Fruit fly (Drosophila melanogaster) whole organism, embryonic: ENCODE measurements around the gene Tango1.
A peak's percentile ranks its signal among the peaks of the same experiment; 100 is the strongest.

Source experiments
- CG10462 ChIP-seq: fragments of 200-800 bp; sonication (Bioruptor generic); optimal IDR thresholded peaks from 2 replicates; lab custom pipeline; 2016; ENCODE audit warnings: missing biosample characterization, missing genetic modification characterization
- CG11398 ChIP-seq: fragments of 200-800 bp; sonication (Bioruptor generic); optimal IDR thresholded peaks from 2 replicates; lab custom pipeline; 2016; ENCODE audit warnings: missing biosample characterization, missing genetic modification characterization
- CG12155 ChIP-seq: fragments of 200-800 bp; sonication (Bioruptor generic); optimal IDR thresholded peaks from 3 replicates; lab custom pipeline; 2016; ENCODE audit warnings: missing biosample characterization, missing genetic modification characterization
- CG1233 ChIP-seq: fragments of 200-800 bp; sonication (Bioruptor generic); optimal IDR thresholded peaks from 4 replicates; lab custom pipeline; 2018; ENCODE audit warnings: missing biosample characterization, mild to moderate bottlenecking, missing genetic modification characterization
- CG12659 ChIP-seq: fragments of 200-800 bp; sonication (Bioruptor generic); optimal IDR thresholded peaks from 3 replicates; lab custom pipeline; 2017; ENCODE audit warnings: mild to moderate bottlenecking, missing biosample characterization, missing genetic modification reagents, missing genetic modification characterization
- CG1602 ChIP-seq: fragments of 200-800 bp; sonication (Bioruptor generic); optimal IDR thresholded peaks from 3 replicates; lab custom pipeline; 2016; ENCODE audit warnings: missing biosample characterization, missing genetic modification characterization
- CG17328 ChIP-seq: fragments of 200-800 bp; sonication (Bioruptor generic); IDR thresholded peaks from 2 replicates; pipeline ENCODE4 v1.3.6; 2022; ENCODE audit warnings: missing biosample characterization, missing genetic modification characterization
- CG17829 ChIP-seq: fragments of 200-800 bp; optimal IDR thresholded peaks from 2 replicates; lab custom pipeline; 2019; ENCODE audit warnings: missing biosample characterization, mild to moderate bottlenecking, missing genetic modification characterization, moderate library complexity
- CG1792 ChIP-seq: fragments of 200-800 bp; sonication (Bioruptor generic); optimal IDR thresholded peaks from 2 replicates; lab custom pipeline; 2016; ENCODE audit warnings: missing biosample characterization, missing genetic modification characterization
- CG18011 ChIP-seq: fragments of 200-800 bp; sonication (Bioruptor generic); optimal IDR thresholded peaks from 2 replicates; lab custom pipeline; 2017; ENCODE audit warnings: missing biosample characterization, missing genetic modification characterization, mild to moderate bottlenecking, moderate library complexity, missing genotype
- CG2120 ChIP-seq: fragments of 200-800 bp; sonication (Bioruptor generic); optimal IDR thresholded peaks from 3 replicates; lab custom pipeline; 2016; ENCODE audit warnings: missing biosample characterization, missing genetic modification characterization
- CG30403 ChIP-seq: fragments of 200-800 bp; sonication (Bioruptor generic); optimal IDR thresholded peaks from 3 replicates; lab custom pipeline; 2016; ENCODE audit warnings: missing biosample characterization, missing genetic modification characterization
- CG32767 ChIP-seq: fragments of 200-800 bp; sonication (Bioruptor generic); IDR thresholded peaks from 2 replicates; pipeline ENCODE4 v1.3.6; 2022; ENCODE audit warnings: missing biosample characterization, missing genetic modification characterization
- CG8281 ChIP-seq: fragments of 200-800 bp; sonication (Bioruptor generic); optimal IDR thresholded peaks from 2 replicates; lab custom pipeline; 2018; ENCODE audit warnings: missing biosample characterization, mild to moderate bottlenecking, missing genetic modification characterization, moderate library complexity
- CG9437 ChIP-seq: fragments of 200-800 bp; sonication (Bioruptor generic); optimal IDR thresholded peaks from 2 replicates; lab custom pipeline; 2018; ENCODE audit warnings: missing biosample characterization, mild to moderate bottlenecking, missing genetic modification characterization
- Dad ChIP-seq: fragments of 200-800 bp; sonication (Bioruptor generic); optimal IDR thresholded peaks from 3 replicates; lab custom pipeline; 2016; ENCODE audit warnings: missing biosample characterization, missing genetic modification characterization
- Deaf1 ChIP-seq: fragments of 200-800 bp; optimal IDR thresholded peaks from 3 replicates; lab custom pipeline; 2019; ENCODE audit warnings: missing biosample characterization, mild to moderate bottlenecking, missing genetic modification characterization, moderate library complexity
- E2f2 ChIP-seq: fragments of 200-800 bp; sonication (Bioruptor generic); IDR thresholded peaks from 2 replicates; pipeline ENCODE4 v1.3.6; 2022; ENCODE audit warnings: missing biosample characterization, missing genetic modification characterization
- ERR ChIP-seq: fragments of 200-800 bp; sonication (Bioruptor generic); optimal IDR thresholded peaks from 2 replicates; lab custom pipeline; 2016; ENCODE audit warnings: missing biosample characterization, missing genetic modification characterization
- HHEX ChIP-seq: fragments of 200-800 bp; sonication (Bioruptor generic); optimal IDR thresholded peaks from 3 replicates; lab custom pipeline; 2017; ENCODE audit warnings: missing biosample characterization, mild to moderate bottlenecking, missing genetic modification characterization, missing genetic modification reagents
- Hr51 ChIP-seq, 2 experiments: fragments of 200-800 bp; sonication (Bioruptor generic); optimal IDR thresholded peaks; 2 replicates in 1 of 2; 3 replicates in 1 of 2; lab custom pipeline; 2016 to 2018; ENCODE audit warnings: missing biosample characterization in 2 of 2, missing genetic modification characterization in 2 of 2, mild to moderate bottlenecking in 1 of 2, moderate library complexity in 1 of 2
- Kr ChIP-seq: fragments of 200-800 bp; sonication (Bioruptor generic); optimal IDR thresholded peaks from 2 replicates; lab custom pipeline; 2017; ENCODE audit warnings: missing biosample characterization, mild to moderate bottlenecking, missing genetic modification characterization
- Lhr ChIP-seq: fragments of 200-800 bp; sonication (Bioruptor generic); optimal IDR thresholded peaks from 3 replicates; lab custom pipeline; 2017; ENCODE audit warnings: mild to moderate bottlenecking, missing biosample characterization, missing genetic modification reagents, missing genetic modification characterization
- MTF-1 ChIP-seq: fragments of 200-800 bp; sonication (Bioruptor generic); optimal IDR thresholded peaks from 2 replicates; lab custom pipeline; 2018; ENCODE audit warnings: missing biosample characterization, mild to moderate bottlenecking, missing genetic modification characterization, borderline replicate concordance
- Neu2 ChIP-seq: fragments of 200-800 bp; sonication (Bioruptor generic); optimal IDR thresholded peaks from 3 replicates; lab custom pipeline; 2016; ENCODE audit warnings: missing biosample characterization, missing genetic modification characterization, borderline replicate concordance
- NfI ChIP-seq: fragments of 200-800 bp; sonication (Bioruptor generic); optimal IDR thresholded peaks from 3 replicates; lab custom pipeline; 2018; ENCODE audit warnings: missing biosample characterization, mild to moderate bottlenecking, missing genetic modification characterization, moderate library complexity
- bsh ChIP-seq, 2 experiments: fragments of 200-800 bp; sonication (Bioruptor generic); optimal IDR thresholded peaks; 2 replicates each; lab custom pipeline; 2017 to 2018; ENCODE audit warnings: mild to moderate bottlenecking in 2 of 2, missing biosample characterization in 2 of 2, missing genetic modification characterization in 2 of 2, moderate library complexity in 1 of 2
- cg ChIP-seq: fragments of 200-800 bp; sonication (Bioruptor generic); optimal IDR thresholded peaks from 3 replicates; lab custom pipeline; 2019; ENCODE audit warnings: missing biosample characterization, mild to moderate bottlenecking, missing genetic modification characterization, moderate library complexity
- crol ChIP-seq: fragments of 200-800 bp; sonication (Bioruptor generic); IDR thresholded peaks from 2 replicates; pipeline ENCODE4 v1.3.6; 2022; ENCODE audit warnings: missing biosample characterization, missing genetic modification characterization
- cwo ChIP-seq: fragments of 200-800 bp; sonication (Bioruptor generic); optimal IDR thresholded peaks from 3 replicates; lab custom pipeline; 2017; ENCODE audit warnings: missing biosample characterization, missing genetic modification characterization, mild to moderate bottlenecking, moderate library complexity, missing genetic modification reagents
- da ChIP-seq: fragments of 200-800 bp; sonication (Bioruptor generic); optimal IDR thresholded peaks from 2 replicates; lab custom pipeline; 2016; ENCODE audit warnings: missing biosample characterization, missing genetic modification characterization
- dmrt99B ChIP-seq: fragments of 200-800 bp; sonication (Bioruptor generic); optimal IDR thresholded peaks from 2 replicates; lab custom pipeline; 2018; ENCODE audit warnings: missing biosample characterization, mild to moderate bottlenecking, missing genetic modification characterization, moderate library complexity
- ems ChIP-seq: fragments of 200-800 bp; sonication (Bioruptor generic); optimal IDR thresholded peaks from 3 replicates; lab custom pipeline; 2016; ENCODE audit warnings: missing biosample characterization, missing genetic modification characterization
- esg ChIP-seq: fragments of 200-800 bp; sonication (Bioruptor generic); conservative IDR thresholded peaks from 2 replicates; pipeline ENCODE4 v1.3.6; 2022; ENCODE audit warnings: missing biosample characterization, missing genetic modification characterization
- fd64A ChIP-seq: fragments of 200-800 bp; sonication (Bioruptor generic); optimal IDR thresholded peaks from 3 replicates; lab custom pipeline; 2018; ENCODE audit warnings: missing biosample characterization, mild to moderate bottlenecking, missing genetic modification characterization
- ftz-f1 ChIP-seq: fragments of 200-800 bp; sonication (Bioruptor generic); optimal IDR thresholded peaks from 2 replicates; lab custom pipeline; 2016; ENCODE audit warnings: missing biosample characterization, missing genetic modification characterization
- gem ChIP-seq: fragments of 200-800 bp; sonication (Bioruptor generic); optimal IDR thresholded peaks from 2 replicates; lab custom pipeline; 2019; ENCODE audit warnings: missing biosample characterization, mild to moderate bottlenecking, missing genetic modification characterization, moderate library complexity
- grau ChIP-seq: fragments of 200-800 bp; optimal IDR thresholded peaks from 3 replicates; lab custom pipeline; 2019; ENCODE audit warnings: missing biosample characterization, mild to moderate bottlenecking, missing genetic modification characterization, moderate library complexity
- ind ChIP-seq: fragments of 200-800 bp; sonication (Bioruptor generic); optimal IDR thresholded peaks from 3 replicates; lab custom pipeline; 2016; ENCODE audit warnings: missing biosample characterization, missing genetic modification characterization
- kay ChIP-seq: fragments of 200-800 bp; sonication (Bioruptor generic); optimal IDR thresholded peaks from 2 replicates; lab custom pipeline; 2016; ENCODE audit warnings: missing biosample characterization, missing genetic modification characterization
- ken ChIP-seq: fragments of 200-800 bp; sonication (Bioruptor generic); IDR thresholded peaks from 3 replicates; pipeline ENCODE4 v1.3.6; 2022; ENCODE audit warnings: missing biosample characterization, missing genetic modification characterization
- lilli ChIP-seq: fragments of 200-800 bp; sonication (Bioruptor generic); optimal IDR thresholded peaks from 3 replicates; lab custom pipeline; 2016; ENCODE audit warnings: missing biosample characterization, missing genetic modification characterization
- phol ChIP-seq: fragments of 200-800 bp; sonication (Bioruptor generic); optimal IDR thresholded peaks from 3 replicates; lab custom pipeline; 2018; ENCODE audit warnings: missing biosample characterization, mild to moderate bottlenecking, missing genetic modification characterization, moderate library complexity
- pros ChIP-seq: fragments of 200-800 bp; sonication (Bioruptor generic); optimal IDR thresholded peaks from 3 replicates; lab custom pipeline; 2019; ENCODE audit warnings: missing biosample characterization, mild to moderate bottlenecking, missing genetic modification characterization, moderate library complexity
- slou ChIP-seq: fragments of 200-800 bp; sonication (Bioruptor generic); optimal IDR thresholded peaks from 3 replicates; lab custom pipeline; 2016; ENCODE audit warnings: missing biosample characterization, missing genetic modification characterization
- ssp ChIP-seq: fragments of 200-800 bp; sonication (Bioruptor generic); IDR thresholded peaks from 2 replicates; pipeline ENCODE4 v1.3.6; 2022; ENCODE audit warnings: missing biosample characterization, missing genetic modification characterization
- tgo ChIP-seq: fragments of 200-800 bp; sonication (Bioruptor generic); IDR thresholded peaks from 3 replicates; pipeline ENCODE4 v1.3.6; 2022; ENCODE audit warnings: missing biosample characterization, missing genetic modification characterization
- tna ChIP-seq: fragments of 200-800 bp; sonication (Bioruptor generic); IDR thresholded peaks from 2 replicates; pipeline ENCODE4 v1.3.6; 2022; ENCODE audit warnings: missing biosample characterization, missing genetic modification characterization; ENCODE audit not compliant: partially characterized antibody
- vvl ChIP-seq: fragments of 200-800 bp; sonication (Bioruptor generic); IDR thresholded peaks from 2 replicates; pipeline ENCODE4 v1.3.6; 2022; ENCODE audit warnings: missing biosample characterization, missing genetic modification characterization
- zen ChIP-seq: fragments of 200-800 bp; sonication (Bioruptor generic); optimal IDR thresholded peaks from 3 replicates; lab custom pipeline; 2018; ENCODE audit warnings: missing biosample characterization, mild to moderate bottlenecking, missing genetic modification characterization, moderate library complexity

Gene Tango1

dm6 chr2L:6611374-6612005, 37.7 kb upstream of the Tango1 start:
- TF ChIP-seq CG11398 (GFP tag; lab: Kevin White, UChicago) (no peak), gem (peak; percentile 38), cwo (GFP tag; lab: Kevin White, UChicago) (no peak), Hr51 (GFP tag; optimal IDR thresholded peaks at IDR 0.05; lab: Kevin White, UChicago) (peak in 1 of 2 experiments; percentile 28), crol (GFP tag; lab: Robert Waterston, UW) (peak; percentile 61), tna (GFP tag; lab: Robert Waterston, UW) (no peak), Lhr (GFP tag; lab: Kevin White, UChicago) (no peak), ftz-f1 (GFP tag; lab: Kevin White, UChicago) (no peak), CG12659 (GFP tag; lab: Kevin White, UChicago) (no peak), HHEX (GFP tag; lab: Kevin White, UChicago) (no peak), CG2120 (no peak), grau (tag; lab: Kevin White, UChicago) (peak; percentile 21), ken (GFP tag; lab: Robert Waterston, UW) (no peak), slou (no peak), CG30403 (peak; percentile 19), CG17328 (GFP tag; lab: Robert Waterston, UW) (no peak), CG18011 (GFP tag; lab: Kevin White, UChicago) (no peak), ems (GFP tag; lab: Kevin White, UChicago) (no peak), zen (tag; lab: Kevin White, UChicago) (no peak), CG1792 (GFP tag; lab: Kevin White, UChicago) (no peak), vvl (GFP tag; lab: Robert Waterston, UW) (no peak), ind (GFP tag; lab: Kevin White, UChicago) (no peak), CG32767 (GFP tag; lab: Robert Waterston, UW) (0 out of 2 replicates have a peak, but pooled peaks have one; percentile 15), tgo (GFP tag; lab: Robert Waterston, UW) (no peak), Dad (GFP tag; lab: Kevin White, UChicago) (no peak), CG10462 (GFP tag; lab: Kevin White, UChicago) (no peak), NfI (GFP tag; lab: Kevin White, UChicago) (no peak), pros (GFP tag; lab: Kevin White, UChicago) (peak; percentile 88), E2f2 (peak; percentile 25; the same call in 1 of the 2 replicates), lilli (no peak), dmrt99B (tag; lab: Kevin White, UChicago) (peak; percentile 19), esg (GFP tag; lab: Robert Waterston, UW) (no peak), Kr (no peak), CG1602 (GFP tag; lab: Kevin White, UChicago) (no peak), CG17829 (tag; lab: Kevin White, UChicago) (no peak), CG12155 (GFP tag; lab: Kevin White, UChicago) (no peak), bsh (GFP tag; optimal IDR thresholded peaks at IDR 0.05; lab: Kevin White, UChicago) (peak in 1 of 2 experiments; percentile 22), Neu2 (no peak), cg (GFP tag; lab: Kevin White, UChicago) (peak; percentile 58), ERR (GFP tag; lab: Kevin White, UChicago) (no peak), CG9437 (GFP tag; lab: Kevin White, UChicago) (peak; percentile 40), da (no peak), Deaf1 (peak; percentile 12), fd64A (GFP tag; lab: Kevin White, UChicago) (no peak), kay (GFP tag; lab: Kevin White, UChicago) (no peak), phol (tag; lab: Kevin White, UChicago) (peak; percentile 18), CG8281 (tag; lab: Kevin White, UChicago) (no peak), MTF-1 (GFP tag; lab: Kevin White, UChicago) (no peak), CG1233 (GFP tag; lab: Kevin White, UChicago) (no peak), ssp (GFP tag; lab: Robert Waterston, UW) (no peak)
